Fruit fly (Drosophila melanogaster) whole organism: ENCODE data around the gene Hrb27C.

Experiments
- CG8478 ChIP-seq: fragments of >200 bp; optimal IDR thresholded peaks from 2 replicates; lab custom pipeline; 2018; ENCODE audit warnings: inconsistent platforms
- pan ChIP-seq: fragments of >200 bp; optimal IDR thresholded peaks from 2 replicates; lab custom pipeline; 2017
- psq ChIP-seq: fragments of >200 bp; optimal IDR thresholded peaks from 2 replicates; lab custom pipeline; 2017

DNA sequence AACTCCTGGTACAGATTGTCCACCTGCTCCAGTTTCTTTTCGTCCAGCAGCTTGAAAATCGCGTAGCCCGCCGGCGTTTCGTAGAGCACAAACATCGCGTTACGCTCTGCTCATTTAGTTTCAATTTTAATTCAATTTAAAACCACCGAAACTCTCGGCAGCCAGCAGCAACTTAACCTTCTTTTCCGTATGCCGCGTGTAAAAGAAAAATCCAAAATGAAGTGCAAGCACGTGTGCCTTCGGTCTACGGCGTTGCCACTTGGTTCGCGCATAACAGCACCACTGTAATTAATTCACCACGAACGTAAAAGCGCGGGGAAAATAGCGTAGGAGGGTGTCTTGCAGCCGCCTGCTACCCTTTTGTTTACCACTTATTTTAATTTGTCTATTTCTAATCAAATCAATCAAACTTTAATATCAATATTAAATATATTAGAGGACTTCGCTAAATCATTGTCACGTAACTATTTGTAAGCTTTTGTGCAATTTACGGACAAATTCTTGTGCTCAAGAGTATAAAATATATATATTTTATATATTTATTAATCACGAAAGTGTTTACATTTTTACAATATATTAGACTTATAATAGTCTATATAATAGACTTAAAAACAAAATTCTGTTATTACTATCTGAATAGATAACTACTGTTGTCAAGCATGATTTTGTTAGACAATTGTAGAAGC is 1.8 kb upstream of the Hrb27C start, which contains the start of gene nop5:
- TF ChIP-seq psq (lab: Kevin White, UChicago): no peak
- TF ChIP-seq CG8478 (lab: Kevin White, UChicago): no peak
- peak; percentile 97 for TF ChIP-seq pan (lab: Kevin White, UChicago)
